Worm (Caenorhabditis elegans) whole organism, mixed stage, embryonic: Measurements from ENCODE around the gene stg-1.

Source experiments
- flh-1 ChIP-seq: fragments of 200-800 bp; sonication (Bioruptor generic); optimal IDR thresholded peaks from 2 replicates; lab custom pipeline; 2018; ENCODE audit warnings: mild to moderate bottlenecking, missing genetic modification characterization, moderate library complexity, missing compliant biosample characterization
- nhr-237 ChIP-seq: fragments of 150-350 bp; optimal IDR thresholded peaks from 2 replicates; lab custom pipeline; 2014; ENCODE audit warnings: missing biosample characterization, missing genetic modification characterization
- nhr-28 ChIP-seq: fragments of 150-350 bp; optimal IDR thresholded peaks from 2 replicates; lab custom pipeline; 2014; ENCODE audit warnings: missing biosample characterization, missing genetic modification characterization
- pha-4 ChIP-seq: fragments of 150-350 bp; optimal IDR thresholded peaks from 2 replicates; lab custom pipeline; 2018; ENCODE audit warnings: missing biosample characterization, missing genetic modification reagents, missing genetic modification characterization
- snpc-4 ChIP-seq: fragments of 150-350 bp; optimal IDR thresholded peaks from 2 replicates; lab custom pipeline; 2014; ENCODE audit warnings: missing biosample characterization, missing genetic modification characterization
- unc-62 ChIP-seq: fragments of 150-350 bp; optimal IDR thresholded peaks from 2 replicates; lab custom pipeline; 2014; ENCODE audit warnings: missing biosample characterization, missing genetic modification reagents, missing genetic modification characterization
- ztf-11 ChIP-seq: fragments of 150-350 bp; optimal IDR thresholded peaks from 2 replicates; lab custom pipeline; 2014; ENCODE audit warnings: missing biosample characterization, missing genetic modification characterization

DNA sequence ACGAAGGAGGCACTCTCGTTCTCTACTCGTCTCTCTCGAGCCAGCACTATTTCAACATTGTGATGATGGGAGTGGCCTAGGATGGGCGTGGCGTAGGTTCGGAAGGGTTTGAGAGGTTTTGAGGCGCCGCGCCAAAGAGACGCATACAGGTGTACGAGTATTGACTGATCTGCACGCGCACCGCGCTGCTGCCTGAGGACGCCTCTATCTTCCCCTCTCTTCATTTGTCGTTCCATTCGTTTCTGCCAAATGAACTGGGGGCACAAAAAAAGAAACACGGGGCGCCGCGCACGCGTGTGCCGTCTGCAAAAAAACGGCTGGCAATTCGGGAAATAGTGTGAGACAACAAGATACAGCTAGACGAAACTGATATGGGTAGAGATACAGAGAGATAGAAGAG, 44.4 kb downstream of the stg-1 start, which contains the start of gene lec-2:
- TF ChIP-seq snpc-4 (no peak), nhr-237 (tag; lab: Kevin White, UChicago) (no peak), flh-1 (GFP tag; lab: Kevin White, UChicago) (no peak), ztf-11 (tag; lab: Kevin White, UChicago) (no peak), pha-4 (tag; lab: Kevin White, UChicago) (no peak), unc-62 (GFP tag; lab: Kevin White, UChicago) (no peak), nhr-28 (tag; lab: Kevin White, UChicago) (no peak)
